Worm (Caenorhabditis elegans) whole organism, L4 larva: ENCODE measurements around the gene C50B6.7.

Experiments
- aly-2 ChIP-seq: sonication (generic microtip); optimal IDR thresholded peaks from 2 replicates; lab custom pipeline; 2018; ENCODE audit warnings: missing biosample characterization, missing genetic modification characterization
- egl-43 ChIP-seq: fragments of 200-800 bp; sonication (Bioruptor generic); IDR thresholded peaks from 2 replicates; pipeline ENCODE4 v1.3.6; 2022; ENCODE audit warnings: missing genetic modification reagents, missing genetic modification characterization, missing compliant biosample characterization
- lsy-2 ChIP-seq, 2 experiments: fragments of 150-350 bp in 1 of 2; sonication (generic microtip) in 1 of 2; optimal IDR thresholded peaks; 2 replicates each; lab custom pipeline; 2014 to 2017; ENCODE audit warnings: missing biosample characterization in 2 of 2, missing genetic modification characterization in 2 of 2
- mxl-2 ChIP-seq: fragments of 200-800 bp; sonication (Bioruptor generic); conservative IDR thresholded peaks from 2 replicates; pipeline ENCODE4 v1.3.6; 2022; ENCODE audit warnings: missing genetic modification reagents, missing genetic modification characterization, missing compliant biosample characterization
- snpc-4 ChIP-seq: fragments of 150-350 bp; optimal IDR thresholded peaks from 2 replicates; lab custom pipeline; 2014; ENCODE audit warnings: missing biosample characterization, missing genetic modification characterization

DNA sequence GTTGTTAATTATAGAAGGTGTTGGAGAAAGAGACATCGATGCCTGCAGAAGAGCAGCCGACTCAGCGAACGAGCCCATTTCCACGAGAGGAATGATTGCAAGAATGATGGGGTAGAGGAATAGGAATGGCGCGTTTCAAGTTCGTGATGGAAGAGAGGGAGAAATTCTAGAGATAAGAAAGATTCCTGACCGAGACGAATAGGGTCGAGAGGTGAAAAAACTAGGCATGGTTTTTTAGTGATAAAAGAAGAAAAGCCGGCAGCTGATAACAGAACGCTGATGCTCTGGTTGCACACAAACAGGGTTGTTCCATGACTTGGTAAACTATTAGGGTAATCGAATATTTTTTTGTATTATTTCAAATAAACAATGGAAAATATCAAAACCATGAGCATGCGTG lies 48.0 kb upstream of the C50B6.7 start:
- TF ChIP-seq snpc-4 (tag; lab: Kevin White, UChicago) (no peak), lsy-2 (tag; optimal IDR thresholded peaks at IDR 0.05; lab: Kevin White, UChicago) (no peak), egl-43 (GFP tag; lab: Robert Waterston, UW) (no peak), mxl-2 (no peak), aly-2 (tag; lab: Kevin White, UChicago) (no peak)
